Worm (Caenorhabditis elegans) whole organism, L3 larva: Measurements from ENCODE around the gene sri-37.

Source experiments
- daf-12 ChIP-seq: fragments of 150-350 bp; optimal IDR thresholded peaks from 2 replicates; lab custom pipeline; 2014; ENCODE audit warnings: missing biosample characterization, missing genetic modification reagents, missing genetic modification characterization
- egl-27 ChIP-seq: sonication (generic microtip); optimal IDR thresholded peaks from 4 replicates; lab custom pipeline; 2017; ENCODE audit warnings: missing biosample characterization, missing genetic modification reagents, missing genetic modification characterization
- elt-2 ChIP-seq: sonication (generic microtip); optimal IDR thresholded peaks from 2 replicates; lab custom pipeline; 2016; ENCODE audit warnings: missing genetic modification reagents, mild to moderate bottlenecking, missing genetic modification characterization, missing compliant biosample characterization
- hmg-11 ChIP-seq: sonication (generic microtip); optimal IDR thresholded peaks from 2 replicates; lab custom pipeline; 2016; ENCODE audit warnings: missing genetic modification characterization, missing compliant biosample characterization
- nhr-237 ChIP-seq: fragments of 150-350 bp; optimal IDR thresholded peaks from 2 replicates; lab custom pipeline; 2014; ENCODE audit warnings: missing biosample characterization, missing genetic modification characterization
- zag-1 ChIP-seq: fragments of 150-350 bp; optimal IDR thresholded peaks from 2 replicates; lab custom pipeline; 2014; ENCODE audit warnings: missing biosample characterization, missing genetic modification characterization

DNA sequence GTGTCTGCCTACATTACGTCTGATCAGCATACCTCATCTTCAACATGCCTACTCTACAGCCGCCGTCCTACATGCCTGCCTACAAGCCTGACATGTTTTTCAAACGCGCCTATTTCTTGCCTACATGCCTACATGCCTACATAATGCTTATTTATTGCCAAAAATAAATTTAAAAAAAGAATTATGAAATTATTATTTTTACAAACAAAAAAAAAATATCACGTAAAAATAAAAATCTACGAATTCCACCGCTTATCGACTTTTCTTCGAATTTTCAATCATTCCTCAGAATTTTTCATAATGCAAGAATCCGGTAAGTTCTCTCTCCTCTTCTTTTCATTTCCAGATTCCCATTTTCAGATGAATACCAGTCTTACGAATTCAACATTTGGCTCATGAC lies 6.9 kb upstream of the sri-37 start, which contains the start of gene D2062.5:
- no peak for TF ChIP-seq hmg-11
- TF ChIP-seq egl-27 (tag; lab: Kevin White, UChicago), result no peak
- no peak for TF ChIP-seq zag-1 (tag; lab: Kevin White, UChicago)
- no peak for TF ChIP-seq elt-2
- no peak for TF ChIP-seq daf-12 (tag; lab: Kevin White, UChicago)
- TF ChIP-seq nhr-237 (tag; lab: Kevin White, UChicago), result no peak
